Fruit fly (Drosophila melanogaster) whole organism, embryonic: ENCODE results near the gene Spc25.

ENCODE experiments used
- B-H2 ChIP-seq: fragments of 200-800 bp; sonication (Bioruptor generic); optimal IDR thresholded peaks from 2 replicates; lab custom pipeline; 2018; ENCODE audit warnings: missing biosample characterization, mild to moderate bottlenecking, missing genetic modification characterization
- Bteb2 ChIP-seq: fragments of 200-800 bp; sonication (Bioruptor generic); optimal IDR thresholded peaks from 2 replicates; lab custom pipeline; 2016; ENCODE audit warnings: missing biosample characterization, missing genetic modification characterization
- CG10147 ChIP-seq: fragments of 200-800 bp; sonication (Bioruptor generic); optimal IDR thresholded peaks from 2 replicates; lab custom pipeline; 2019; ENCODE audit warnings: missing biosample characterization, mild to moderate bottlenecking, missing genetic modification characterization, moderate library complexity
- CG10654 ChIP-seq: fragments of 200-800 bp; sonication (Bioruptor generic); optimal IDR thresholded peaks from 2 replicates; lab custom pipeline; 2016; ENCODE audit warnings: missing biosample characterization, missing genetic modification characterization
- CG10959 ChIP-seq: fragments of 200-800 bp; sonication (Bioruptor generic); IDR thresholded peaks from 2 replicates; pipeline ENCODE4 v1.3.6; 2022; ENCODE audit warnings: missing biosample characterization, missing genetic modification characterization
- CG13287 ChIP-seq: fragments of 200-800 bp; sonication (Bioruptor generic); IDR thresholded peaks from 2 replicates; pipeline ENCODE4 v1.3.6; 2022; ENCODE audit warnings: missing biosample characterization, missing genetic modification characterization; ENCODE audit not compliant: partially characterized antibody
- CG15011 ChIP-seq: fragments of 200-800 bp; sonication (Bioruptor generic); optimal IDR thresholded peaks from 3 replicates; lab custom pipeline; 2018; ENCODE audit warnings: missing biosample characterization, mild to moderate bottlenecking, missing genetic modification characterization
- CG15479 ChIP-seq: fragments of 200-800 bp; sonication (Bioruptor generic); optimal IDR thresholded peaks from 3 replicates; lab custom pipeline; 2019; ENCODE audit warnings: missing biosample characterization, mild to moderate bottlenecking, missing genetic modification characterization, moderate library complexity
- CG1603 ChIP-seq: fragments of 200-800 bp; sonication (Bioruptor generic); optimal IDR thresholded peaks from 2 replicates; lab custom pipeline; 2019; ENCODE audit warnings: missing biosample characterization, mild to moderate bottlenecking, missing genetic modification characterization, moderate library complexity
- CG17361 ChIP-seq: fragments of 200-800 bp; sonication (Bioruptor generic); IDR thresholded peaks from 3 replicates; pipeline ENCODE4 v1.3.6; 2022; ENCODE audit warnings: missing biosample characterization, missing genetic modification characterization
- CG2202 ChIP-seq: fragments of 200-800 bp; sonication (Bioruptor generic); optimal IDR thresholded peaks from 2 replicates; lab custom pipeline; 2018; ENCODE audit warnings: missing biosample characterization, mild to moderate bottlenecking, missing genetic modification characterization
- CG30431 ChIP-seq: fragments of 200-800 bp; sonication (Bioruptor generic); optimal IDR thresholded peaks from 2 replicates; lab custom pipeline; 2017; ENCODE audit warnings: missing biosample characterization, missing genetic modification characterization
- CG3838 ChIP-seq: fragments of 200-800 bp; sonication (Bioruptor generic); optimal IDR thresholded peaks from 3 replicates; lab custom pipeline; 2016; ENCODE audit warnings: missing biosample characterization, missing genetic modification characterization
- CG6254 ChIP-seq: fragments of 200-800 bp; sonication (Bioruptor generic); optimal IDR thresholded peaks from 3 replicates; lab custom pipeline; 2017; ENCODE audit warnings: mild to moderate bottlenecking, missing biosample characterization, missing genetic modification reagents, missing genetic modification characterization
- CG6765 ChIP-seq: fragments of 200-800 bp; sonication (Bioruptor generic); optimal IDR thresholded peaks from 3 replicates; lab custom pipeline; 2017; ENCODE audit warnings: missing biosample characterization, mild to moderate bottlenecking, missing genetic modification characterization
- CG6813 ChIP-seq: fragments of 200-800 bp; sonication (Bioruptor generic); optimal IDR thresholded peaks from 2 replicates; lab custom pipeline; 2017; ENCODE audit warnings: missing biosample characterization, missing genetic modification characterization, mild to moderate bottlenecking, moderate library complexity, missing genetic modification reagents
- CG7556 ChIP-seq: fragments of 200-800 bp; sonication (Bioruptor generic); optimal IDR thresholded peaks from 2 replicates; lab custom pipeline; 2017; ENCODE audit warnings: missing biosample characterization, mild to moderate bottlenecking, missing genetic modification characterization
- CG9215 ChIP-seq: fragments of 200-800 bp; sonication (Bioruptor generic); IDR thresholded peaks from 2 replicates; pipeline ENCODE4 v1.3.6; 2022; ENCODE audit warnings: missing biosample characterization, missing genetic modification characterization
- Chrac-16 ChIP-seq: fragments of 200-800 bp; sonication (Bioruptor generic); optimal IDR thresholded peaks from 3 replicates; lab custom pipeline; 2016; ENCODE audit warnings: missing biosample characterization, missing genetic modification characterization
- D ChIP-seq, 2 experiments: fragments of 200-800 bp in 1 of 2; fragments of >200 bp in 1 of 2; sonication (Bioruptor generic) in 1 of 2; optimal IDR thresholded peaks; 2 replicates in 1 of 2; 3 replicates in 1 of 2; lab custom pipeline; 2017; ENCODE audit warnings: mild to moderate bottlenecking in 1 of 2, missing biosample characterization in 1 of 2, missing genetic modification characterization in 1 of 2, missing genetic modification reagents in 1 of 2
- Dad ChIP-seq: fragments of 200-800 bp; sonication (Bioruptor generic); optimal IDR thresholded peaks from 3 replicates; lab custom pipeline; 2016; ENCODE audit warnings: missing biosample characterization, missing genetic modification characterization
- Dbx ChIP-seq: fragments of 200-800 bp; sonication (Bioruptor generic); IDR thresholded peaks from 3 replicates; pipeline ENCODE4 v1.3.6; 2022; ENCODE audit warnings: missing biosample characterization, missing genetic modification characterization
- Eip74EF ChIP-seq, 2 experiments: fragments of 200-800 bp in 1 of 2; fragments of >200 bp in 1 of 2; sonication (Bioruptor generic) in 1 of 2; optimal IDR thresholded peaks; 2 replicates each; lab custom pipeline; 2017 to 2019; ENCODE audit warnings: missing biosample characterization in 2 of 2, missing genetic modification characterization in 2 of 2, mild to moderate bottlenecking in 1 of 2, moderate library complexity in 1 of 2
- Fer1 ChIP-seq: fragments of 200-800 bp; sonication (Bioruptor generic); optimal IDR thresholded peaks from 2 replicates; lab custom pipeline; 2017; ENCODE audit warnings: missing biosample characterization, mild to moderate bottlenecking, missing genetic modification characterization
- Optix ChIP-seq: fragments of 200-800 bp; sonication (Bioruptor generic); IDR thresholded peaks from 3 replicates; pipeline ENCODE4 v1.3.6; 2022; ENCODE audit warnings: missing biosample characterization, missing genetic modification characterization
- Sox100B ChIP-seq: fragments of 200-800 bp; sonication (Bioruptor generic); optimal IDR thresholded peaks from 3 replicates; lab custom pipeline; 2018; ENCODE audit warnings: missing biosample characterization, mild to moderate bottlenecking, missing genetic modification characterization
- Trl ChIP-seq, 3 experiments: fragments of >200 bp in 2 of 3; fragments of 200-800 bp in 1 of 3; sonication (Bioruptor generic) in 1 of 3; optimal IDR thresholded peaks; 2 replicates in 1 of 3; 3 replicates in 2 of 3; lab custom pipeline; 2016 to 2017; ENCODE audit warnings: missing biosample characterization in 1 of 3, missing genetic modification characterization in 1 of 3
- aop ChIP-seq: fragments of 200-800 bp; sonication (Bioruptor generic); IDR thresholded peaks from 2 replicates; pipeline ENCODE4 v1.3.6; 2022; ENCODE audit warnings: missing biosample characterization, missing genetic modification characterization
- ara ChIP-seq: fragments of 200-800 bp; sonication (Bioruptor generic); IDR thresholded peaks from 2 replicates; pipeline ENCODE4 v1.3.6; 2022; ENCODE audit warnings: missing biosample characterization, missing genetic modification characterization
- bbx ChIP-seq: fragments of 200-800 bp; sonication (Bioruptor generic); IDR thresholded peaks from 2 replicates; pipeline ENCODE4 v1.3.6; 2022; ENCODE audit warnings: missing biosample characterization, missing genetic modification characterization; ENCODE audit not compliant: partially characterized antibody
- chm ChIP-seq: fragments of 200-800 bp; sonication (Bioruptor generic); IDR thresholded peaks from 2 replicates; pipeline ENCODE4 v1.3.6; 2022; ENCODE audit warnings: missing biosample characterization, missing genetic modification characterization
- ci ChIP-seq: fragments of 200-800 bp; sonication (Bioruptor generic); IDR thresholded peaks from 3 replicates; pipeline ENCODE4 v1.3.6; 2022; ENCODE audit warnings: missing biosample characterization, missing genetic modification characterization
- corto ChIP-seq: fragments of 200-800 bp; sonication (Bioruptor generic); optimal IDR thresholded peaks from 2 replicates; lab custom pipeline; 2016; ENCODE audit warnings: missing biosample characterization, mild to moderate bottlenecking, missing genetic modification characterization, moderate library complexity
- cwo ChIP-seq: fragments of 200-800 bp; sonication (Bioruptor generic); optimal IDR thresholded peaks from 3 replicates; lab custom pipeline; 2017; ENCODE audit warnings: missing biosample characterization, missing genetic modification characterization, mild to moderate bottlenecking, moderate library complexity, missing genetic modification reagents
- dm ChIP-seq: fragments of 200-800 bp; sonication (Bioruptor generic); optimal IDR thresholded peaks from 3 replicates; lab custom pipeline; 2016; ENCODE audit warnings: missing biosample characterization, missing genetic modification characterization
- dysf ChIP-seq: fragments of 200-800 bp; sonication (Bioruptor generic); IDR thresholded peaks from 3 replicates; pipeline ENCODE4 v1.3.6; 2022; ENCODE audit warnings: missing biosample characterization, missing genetic modification characterization
- fd3F ChIP-seq: fragments of 200-800 bp; sonication (Bioruptor generic); optimal IDR thresholded peaks from 2 replicates; lab custom pipeline; 2018; ENCODE audit warnings: missing biosample characterization, mild to moderate bottlenecking, missing genetic modification characterization, moderate library complexity
- gfzf ChIP-seq: fragments of 200-800 bp; sonication (Bioruptor generic); optimal IDR thresholded peaks from 2 replicates; lab custom pipeline; 2016; ENCODE audit warnings: missing biosample characterization, mild to moderate bottlenecking, missing genetic modification characterization, moderate library complexity
- ken ChIP-seq: fragments of 200-800 bp; sonication (Bioruptor generic); IDR thresholded peaks from 3 replicates; pipeline ENCODE4 v1.3.6; 2022; ENCODE audit warnings: missing biosample characterization, missing genetic modification characterization
- luna ChIP-seq: fragments of 200-800 bp; sonication (Bioruptor generic); optimal IDR thresholded peaks from 2 replicates; lab custom pipeline; 2016; ENCODE audit warnings: missing biosample characterization, missing genetic modification characterization
- nerfin-1 ChIP-seq: fragments of 200-800 bp; sonication (Bioruptor generic); optimal IDR thresholded peaks from 3 replicates; lab custom pipeline; 2019; ENCODE audit warnings: missing biosample characterization, mild to moderate bottlenecking, missing genetic modification characterization, moderate library complexity
- pum ChIP-seq: fragments of 200-800 bp; sonication (Bioruptor generic); optimal IDR thresholded peaks from 2 replicates; lab custom pipeline; 2016; ENCODE audit warnings: missing biosample characterization, missing genetic modification characterization
- seq ChIP-seq: fragments of 200-800 bp; sonication (Bioruptor generic); IDR thresholded peaks from 2 replicates; pipeline ENCODE4 v1.3.6; 2022; ENCODE audit warnings: missing biosample characterization, missing genetic modification characterization
- slou ChIP-seq: fragments of 200-800 bp; sonication (Bioruptor generic); optimal IDR thresholded peaks from 3 replicates; lab custom pipeline; 2016; ENCODE audit warnings: missing biosample characterization, missing genetic modification characterization
- ssp ChIP-seq: fragments of 200-800 bp; sonication (Bioruptor generic); IDR thresholded peaks from 2 replicates; pipeline ENCODE4 v1.3.6; 2022; ENCODE audit warnings: missing biosample characterization, missing genetic modification characterization
- tin ChIP-seq: fragments of 200-800 bp; sonication (Bioruptor generic); optimal IDR thresholded peaks from 3 replicates; lab custom pipeline; 2016; ENCODE audit warnings: missing biosample characterization, missing genetic modification characterization
- tup ChIP-seq: fragments of 200-800 bp; sonication (Bioruptor generic); optimal IDR thresholded peaks from 2 replicates; lab custom pipeline; 2016; ENCODE audit warnings: missing biosample characterization, mild to moderate bottlenecking, missing genetic modification characterization, moderate library complexity
- unc-4 ChIP-seq: fragments of 200-800 bp; sonication (Bioruptor generic); IDR thresholded peaks from 2 replicates; pipeline ENCODE4 v1.3.6; 2022; ENCODE audit warnings: missing biosample characterization, missing genetic modification characterization; ENCODE audit not compliant: partially characterized antibody
- vfl ChIP-seq: fragments of 200-800 bp; sonication (Bioruptor generic); optimal IDR thresholded peaks from 2 replicates; lab custom pipeline; 2016; ENCODE audit warnings: missing biosample characterization, missing genetic modification characterization

Gene Spc25

DNA sequence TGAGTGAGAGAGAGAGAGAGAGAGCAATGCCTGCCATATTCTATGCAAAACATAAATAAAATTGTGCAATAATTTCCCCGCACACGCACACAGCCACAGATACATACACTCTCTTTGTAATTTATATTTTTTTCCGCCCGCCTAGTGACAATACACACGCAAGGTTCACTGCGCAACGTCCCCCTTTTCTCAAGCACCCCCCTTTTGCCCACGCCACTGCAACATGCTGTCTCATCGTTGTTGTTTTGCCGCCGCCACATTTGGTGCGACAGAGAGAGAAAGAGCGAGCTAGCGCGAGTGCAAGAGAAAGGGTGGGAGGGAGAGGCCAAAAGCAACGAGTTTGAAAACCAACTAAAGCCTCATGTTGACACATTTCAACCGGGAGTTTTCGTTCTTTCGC is 50.8 kb downstream of the Spc25 start (continued):
- TF ChIP-seq ken (GFP tag; lab: Robert Waterston, UW) (peak; percentile 80), CG6813 (GFP tag; lab: Kevin White, UChicago) (peak; percentile 46), tup (peak; percentile 22), luna (GFP tag; lab: Kevin White, UChicago) (no peak), CG30431 (GFP tag; lab: Kevin White, UChicago) (peak; percentile 1), CG10959 (GFP tag; lab: Robert Waterston, UW) (no peak), CG1603 (tag; lab: Kevin White, UChicago) (peak; percentile 72), corto (GFP tag; lab: Kevin White, UChicago) (no peak), unc-4 (GFP tag; lab: Robert Waterston, UW) (no peak), seq (GFP tag; lab: Robert Waterston, UW) (no peak), CG6254 (GFP tag; lab: Kevin White, UChicago) (no peak), Dbx (GFP tag; lab: Robert Waterston, UW) (peak; percentile 53; the same call in 1 of the 3 replicates), pum (GFP tag; lab: Kevin White, UChicago) (peak; percentile 40), slou (GFP tag; lab: Kevin White, UChicago) (no peak), ci (peak; percentile 82), Optix (peak; percentile 71; the same call in 2 of the 3 replicates), nerfin-1 (tag; lab: Kevin White, UChicago) (peak; percentile 39), CG17361 (GFP tag; lab: Robert Waterston, UW) (no peak), CG7556 (GFP tag; lab: Kevin White, UChicago) (peak; percentile 19), B-H2 (no peak), CG15479 (GFP tag; lab: Kevin White, UChicago) (peak; percentile 91), CG10654 (GFP tag; lab: Kevin White, UChicago) (peak; percentile 16), dm (peak; percentile 80), CG3838 (GFP tag; lab: Kevin White, UChicago) (peak; percentile 54), CG9215 (peak; percentile 23; the same call in 1 of the 2 replicates), fd3F (GFP tag; lab: Kevin White, UChicago) (no peak), Dad (peak; percentile 31), Chrac-16 (GFP tag; lab: Kevin White, UChicago) (peak; percentile 53), dysf (peak; percentile 77), Eip74EF (GFP tag; optimal IDR thresholded peaks at IDR 0.05; lab: Kevin White, UChicago) (no peak), gfzf (GFP tag; lab: Kevin White, UChicago) (no peak), vfl (peak; percentile 60), CG2202 (tag; lab: Kevin White, UChicago) (peak; percentile 28), ara (peak; percentile 62; the same call in 1 of the 2 replicates), bbx (GFP tag; lab: Robert Waterston, UW) (0 out of 2 replicates have a peak, but pooled peaks have one; percentile 17), Sox100B (GFP tag; lab: Kevin White, UChicago) (no peak), Bteb2 (GFP tag; lab: Kevin White, UChicago) (no peak), D (optimal IDR thresholded peaks at IDR 0.05; lab: Kevin White, UChicago) (no peak), D (GFP tag; optimal IDR thresholded peaks at IDR 0.05; lab: Kevin White, UChicago) (peak; percentile 40), Trl (optimal IDR thresholded peaks at IDR 0.05; lab: Kevin White, UChicago) (peak; percentile 51 to 75), Trl (GFP tag; optimal IDR thresholded peaks at IDR 0.05; lab: Kevin White, UChicago) (peak; percentile 16), ssp (GFP tag; lab: Robert Waterston, UW) (peak; percentile 27; the same call in 1 of the 2 replicates), CG10147 (GFP tag; lab: Kevin White, UChicago) (peak; percentile 43), aop (GFP tag; lab: Robert Waterston, UW) (0 out of 2 replicates have a peak, but pooled peaks have one; percentile 48), CG6765 (GFP tag; lab: Kevin White, UChicago) (peak; percentile 46), tin (GFP tag; lab: Kevin White, UChicago) (peak; percentile 63), chm (peak; percentile 78), CG13287 (GFP tag; lab: Robert Waterston, UW) (no peak), cwo (GFP tag; lab: Kevin White, UChicago) (peak; percentile 73), Fer1 (GFP tag; lab: Kevin White, UChicago) (peak; percentile 50), CG15011 (GFP tag; lab: Kevin White, UChicago) (no peak)
